Worm (Caenorhabditis elegans) whole organism, L4/young adult: ENCODE data around the gene rpoa-1.

Source experiments
- W03F9.2 ChIP-seq: fragments of 150-350 bp; optimal IDR thresholded peaks from 2 replicates; lab custom pipeline; 2014; ENCODE audit warnings: missing biosample characterization, missing genetic modification characterization
- dao-5 ChIP-seq: sonication (generic microtip); optimal IDR thresholded peaks from 2 replicates; lab custom pipeline; 2016; ENCODE audit warnings: missing genotype, missing genetic modification characterization, moderate library complexity, missing compliant biosample characterization
- him-1 ChIP-seq: sonication (generic microtip); optimal IDR thresholded peaks from 2 replicates; lab custom pipeline; 2016; ENCODE audit warnings: missing genotype, missing genetic modification reagents, missing genetic modification characterization, missing compliant biosample characterization

DNA sequence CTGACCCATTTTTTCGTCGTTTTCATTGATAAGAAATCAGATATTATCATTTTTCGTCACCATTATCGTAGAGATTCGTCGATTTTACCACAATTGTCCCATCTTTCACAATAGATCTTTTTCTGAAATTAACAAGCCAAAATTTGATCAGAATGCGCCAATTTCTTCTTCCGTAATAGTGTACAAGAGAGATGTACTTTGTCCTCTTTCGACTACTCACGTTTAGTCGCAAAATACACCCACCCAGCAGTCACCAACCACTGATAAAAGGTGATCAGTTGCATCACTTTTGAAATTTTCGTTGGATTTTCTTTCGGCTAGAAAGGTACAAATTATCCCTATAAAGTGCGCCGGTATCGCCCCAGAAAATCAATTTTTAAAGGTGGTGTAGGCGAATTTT is 38.0 kb upstream of the rpoa-1 start:
- no peak for TF ChIP-seq him-1 (tag; lab: Kevin White, UChicago)
- TF ChIP-seq W03F9.2 = no peak
- no peak for TF ChIP-seq dao-5 (tag; lab: Kevin White, UChicago)
